Worm (Caenorhabditis elegans) whole organism, L2 larva: ENCODE data around the gene nep-5.

ENCODE experiments used
- dmd-4 ChIP-seq: sonication (generic microtip); optimal IDR thresholded peaks from 2 replicates; lab custom pipeline; 2017; ENCODE audit warnings: missing biosample characterization, missing genetic modification characterization
- lin-13 ChIP-seq: fragments of 150-350 bp; optimal IDR thresholded peaks from 2 replicates; lab custom pipeline; 2014; ENCODE audit warnings: missing biosample characterization, missing genetic modification reagents, missing genetic modification characterization
- nhr-12 ChIP-seq: fragments of 150-350 bp; optimal IDR thresholded peaks from 2 replicates; lab custom pipeline; 2014; ENCODE audit warnings: missing biosample characterization, missing genetic modification characterization
- nhr-21 ChIP-seq: fragments of 150-350 bp; optimal IDR thresholded peaks from 2 replicates; lab custom pipeline; 2014; ENCODE audit warnings: missing biosample characterization, missing genetic modification characterization
- skn-1 ChIP-seq: sonication (generic microtip); optimal IDR thresholded peaks from 2 replicates; lab custom pipeline; 2017; ENCODE audit warnings: missing biosample characterization, missing genetic modification characterization
- unc-62 ChIP-seq: fragments of 150-350 bp; optimal IDR thresholded peaks from 2 replicates; lab custom pipeline; 2014; ENCODE audit warnings: missing biosample characterization, missing genetic modification reagents, missing genetic modification characterization

DNA sequence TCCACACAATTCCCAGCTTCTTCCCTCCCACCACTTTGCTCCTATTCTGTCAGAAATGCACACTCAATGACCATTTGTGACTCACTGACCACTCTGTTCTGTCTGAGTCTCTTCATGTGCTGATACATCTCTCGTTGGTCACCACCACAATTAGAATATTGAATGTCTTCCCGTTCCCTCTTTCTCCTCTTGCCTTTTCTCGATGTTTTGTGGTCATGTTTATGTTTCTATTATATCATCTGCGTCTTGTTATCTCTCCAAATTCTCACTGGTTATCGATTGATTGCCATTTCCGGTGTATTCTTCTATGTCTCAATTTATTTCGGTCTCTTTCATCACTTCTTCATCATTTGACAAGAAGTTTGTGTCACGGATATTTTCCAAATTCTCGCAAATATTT lies 27.0 kb upstream of the nep-5 start:
- TF ChIP-seq nhr-21 (tag; lab: Kevin White, UChicago), result no peak
- TF ChIP-seq lin-13 (GFP tag; lab: Kevin White, UChicago), result no peak
- no peak for TF ChIP-seq skn-1
- TF ChIP-seq dmd-4 (tag; lab: Kevin White, UChicago), result no peak
- no peak for TF ChIP-seq unc-62 (GFP tag; lab: Kevin White, UChicago)
- TF ChIP-seq nhr-12 (tag; lab: Kevin White, UChicago), result no peak
